Fruit fly (Drosophila melanogaster) whole organism: ENCODE data around the gene CG31347.

ENCODE experiments used
- CG8478 ChIP-seq: fragments of >200 bp; optimal IDR thresholded peaks from 2 replicates; lab custom pipeline; 2018; ENCODE audit warnings: inconsistent platforms
- EcR ChIP-seq, 2 experiments: fragments of >200 bp; optimal IDR thresholded peaks; 2 replicates each; lab custom pipeline; 2017; ENCODE audit warnings: missing biosample characterization in 2 of 2, missing genetic modification characterization in 2 of 2, missing genetic modification reagents in 2 of 2
- pan ChIP-seq: fragments of >200 bp; optimal IDR thresholded peaks from 2 replicates; lab custom pipeline; 2017
- psq ChIP-seq: fragments of >200 bp; optimal IDR thresholded peaks from 2 replicates; lab custom pipeline; 2017

DNA sequence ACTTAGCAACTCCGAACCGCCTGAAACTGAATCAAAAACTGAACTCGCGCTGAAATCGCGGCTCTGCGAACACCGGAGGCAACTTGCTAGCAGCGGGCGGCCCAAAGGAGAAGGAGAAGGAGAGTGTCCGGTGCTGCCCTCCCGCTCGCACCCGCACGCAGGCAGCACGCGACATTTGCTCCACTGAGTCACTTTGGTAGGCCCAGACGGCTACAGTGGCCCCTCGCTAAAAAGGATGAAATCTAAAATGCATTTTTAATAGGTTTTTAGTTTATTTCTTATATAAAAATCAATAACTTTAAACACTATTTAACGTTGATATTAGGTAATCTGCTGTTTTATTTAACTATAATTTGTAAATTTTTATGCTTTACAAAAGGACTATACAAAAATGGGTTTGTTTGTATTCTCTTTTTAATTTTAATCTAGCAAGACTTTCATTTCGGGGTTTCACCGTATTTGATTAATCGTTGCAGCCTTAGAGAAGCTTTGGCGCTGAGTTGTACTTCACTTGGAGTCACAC lies 30.1 kb upstream of the CG31347 start, which contains the start of gene Men:
- TF ChIP-seq CG8478 (lab: Kevin White, UChicago): no peak
- no peak for TF ChIP-seq psq (lab: Kevin White, UChicago)
- no peak for TF ChIP-seq pan (lab: Kevin White, UChicago)
- TF ChIP-seq EcR (GFP tag; optimal IDR thresholded peaks at IDR 0.05; lab: Kevin White, UChicago): no peak
